Fruit fly (Drosophila melanogaster): Measurements from ENCODE around the gene CG12112.

DNA sequence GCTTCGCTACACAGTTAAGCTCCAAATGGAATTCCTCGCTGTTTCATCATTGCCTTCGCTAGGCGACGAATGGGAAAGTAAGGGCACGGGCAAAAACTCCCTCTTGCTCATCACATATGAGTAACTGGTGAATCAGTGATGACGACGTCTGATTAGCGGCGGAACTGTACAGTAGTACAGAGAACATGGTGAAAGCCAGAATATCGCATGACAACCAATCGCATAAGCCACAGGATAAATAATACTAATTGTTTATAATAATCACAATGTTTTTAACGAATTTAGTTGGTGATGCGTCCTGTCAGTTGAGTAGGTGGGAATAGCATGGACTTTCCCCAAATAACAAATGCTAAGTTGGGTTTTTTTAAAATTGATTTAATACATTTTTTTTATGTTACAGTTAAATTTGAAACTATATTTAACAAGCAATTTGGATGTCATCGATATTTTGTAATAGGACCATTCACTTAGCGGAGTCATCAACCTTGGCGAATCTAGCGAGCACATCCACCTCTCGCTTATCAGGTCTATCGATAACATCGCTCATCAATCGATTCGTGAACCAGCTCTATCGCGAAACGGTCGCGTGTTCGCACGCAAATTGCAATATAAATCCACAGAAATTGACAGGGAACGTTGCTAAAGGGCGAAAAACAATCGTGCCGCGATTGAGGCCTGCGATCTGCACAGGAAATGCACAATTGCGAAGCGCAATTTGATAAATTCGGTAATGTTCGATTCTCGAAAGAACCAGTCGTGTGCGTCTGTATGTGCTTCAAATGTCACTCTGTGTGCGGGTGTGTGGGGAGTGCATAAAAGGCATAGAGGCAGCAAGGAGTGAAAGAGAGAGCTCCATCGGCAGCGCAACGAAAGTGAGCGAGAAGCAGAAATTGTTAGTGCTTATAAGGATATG is at the start of gene CG12112, which contains the start of gene Trf4-1:
- TF ChIP-seq ttk (optimal IDR thresholded peaks at IDR 0.05) (no peak), h (optimal IDR thresholded peaks at IDR 0.05) (no peak), insv (optimal IDR thresholded peaks at IDR 0.05) (no peak), Sin3A (optimal IDR thresholded peaks at IDR 0.05) (no peak), psq (optimal IDR thresholded peaks at IDR 0.05) (peak; percentile 25)
